Fruit fly (Drosophila melanogaster) whole organism, wandering third instar larva: ENCODE results near the gene Rab9Db.

Source experiments
- Abd-B ChIP-seq: fragments of >200 bp; optimal IDR thresholded peaks from 2 replicates; lab custom pipeline; 2017; ENCODE audit warnings: missing biosample characterization, missing genetic modification characterization
- CG32264 ChIP-seq: fragments of 200-800 bp; sonication (Bioruptor generic); optimal IDR thresholded peaks from 2 replicates; lab custom pipeline; 2016; ENCODE audit warnings: missing biosample characterization, missing genetic modification characterization
- CG9705 ChIP-seq: fragments of 200-800 bp; sonication (Bioruptor generic); optimal IDR thresholded peaks from 2 replicates; lab custom pipeline; 2018; ENCODE audit warnings: missing biosample characterization, mild to moderate bottlenecking, missing genetic modification characterization
- CrebA ChIP-seq: fragments of 200-800 bp; sonication (Bioruptor generic); optimal IDR thresholded peaks from 2 replicates; lab custom pipeline; 2016; ENCODE audit warnings: missing biosample characterization, mild to moderate bottlenecking, missing genetic modification characterization, borderline replicate concordance
- Dfd ChIP-seq: fragments of >200 bp; optimal IDR thresholded peaks from 2 replicates; lab custom pipeline; 2017; ENCODE audit warnings: missing biosample characterization, missing genetic modification characterization
- Dif ChIP-seq: fragments of 200-275, 200-300 bp; sonication (Bioruptor generic); optimal IDR thresholded peaks from 2 replicates; lab custom pipeline; 2018; ENCODE audit warnings: missing biosample characterization, missing genetic modification characterization; ENCODE audit not compliant: partially characterized antibody
- GATAd ChIP-seq: sonication (Bioruptor generic); optimal IDR thresholded peaks from 2 replicates; lab custom pipeline; 2016; ENCODE audit warnings: missing biosample characterization, missing genetic modification characterization
- HLH106 ChIP-seq: fragments of 200-800 bp; optimal IDR thresholded peaks from 3 replicates; lab custom pipeline; 2019; ENCODE audit warnings: missing biosample characterization, mild to moderate bottlenecking, missing genetic modification characterization, moderate library complexity
- Hnf4 ChIP-seq: fragments of 200-800 bp; sonication (Bioruptor generic); optimal IDR thresholded peaks from 2 replicates; lab custom pipeline; 2016; ENCODE audit warnings: missing biosample characterization, mild to moderate bottlenecking, missing genetic modification characterization
- Hr78 ChIP-seq: fragments of >200 bp; optimal IDR thresholded peaks from 2 replicates; lab custom pipeline; 2017; ENCODE audit warnings: missing biosample characterization, missing genetic modification characterization
- Hr83 ChIP-seq: fragments of 200-300 bp; sonication (Bioruptor generic); optimal IDR thresholded peaks from 2 replicates; lab custom pipeline; 2016; ENCODE audit warnings: missing biosample characterization, mild to moderate bottlenecking, missing genetic modification characterization, moderate library complexity; ENCODE audit not compliant: poor library complexity, severe bottlenecking
- Jra ChIP-seq: sonication (Bioruptor generic); optimal IDR thresholded peaks from 2 replicates; lab custom pipeline; 2016; ENCODE audit warnings: missing biosample characterization, missing genetic modification characterization
- Mio ChIP-seq: sonication (Bioruptor generic); optimal IDR thresholded peaks from 2 replicates; lab custom pipeline; 2016; ENCODE audit warnings: missing biosample characterization, missing genetic modification characterization
- Myc ChIP-seq: fragments of >200 bp; optimal IDR thresholded peaks from 2 replicates; lab custom pipeline; 2017
- N ChIP-seq: fragments of >200 bp; optimal IDR thresholded peaks from 2 replicates; lab custom pipeline; 2018; ENCODE audit warnings: missing biosample characterization, missing external identifiers, missing genetic modification characterization
- OdsH ChIP-seq: fragments of 200-800 bp; sonication (Bioruptor generic); optimal IDR thresholded peaks from 2 replicates; lab custom pipeline; 2016; ENCODE audit warnings: missing biosample characterization, mild to moderate bottlenecking, missing genetic modification characterization
- Rel ChIP-seq, 2 experiments: fragments of 200-800 bp; sonication (Bioruptor generic) in 1 of 2; optimal IDR thresholded peaks; 2 replicates in 1 of 2; 3 replicates in 1 of 2; lab custom pipeline; 2016 to 2019; ENCODE audit warnings: mild to moderate bottlenecking in 2 of 2, missing biosample characterization in 2 of 2, missing genetic modification characterization in 2 of 2, moderate library complexity in 1 of 2
- Sp1 ChIP-seq: fragments of 200-800 bp; sonication (Bioruptor generic); optimal IDR thresholded peaks from 3 replicates; lab custom pipeline; 2019; ENCODE audit warnings: missing biosample characterization, mild to moderate bottlenecking, missing genetic modification characterization, moderate library complexity
- Vsx2 ChIP-seq: fragments of 200-300, 225-300 bp; sonication (Bioruptor generic); optimal IDR thresholded peaks from 2 replicates; lab custom pipeline; 2018; ENCODE audit warnings: missing biosample characterization, missing genetic modification characterization; ENCODE audit not compliant: partially characterized antibody
- br ChIP-seq: fragments of 200-800 bp; sonication (Bioruptor generic); optimal IDR thresholded peaks from 2 replicates; lab custom pipeline; 2016; ENCODE audit warnings: missing biosample characterization, missing genetic modification characterization
- brk ChIP-seq: fragments of 200-800 bp; sonication (Bioruptor generic); optimal IDR thresholded peaks from 2 replicates; lab custom pipeline; 2016; ENCODE audit warnings: missing biosample characterization, mild to moderate bottlenecking, missing genetic modification characterization
- dl ChIP-seq, 2 experiments: fragments of 175-275, 200-275 bp in 1 of 2; fragments of 200-275 bp in 1 of 2; sonication (Bioruptor generic); optimal IDR thresholded peaks; lab custom pipeline; 2018; ENCODE audit warnings: mild to moderate bottlenecking in 2 of 2, missing biosample characterization in 2 of 2, missing genetic modification characterization in 2 of 2, moderate library complexity in 2 of 2; ENCODE audit not compliant: partially characterized antibody in 2 of 2, insufficient read depth in 1 of 2
- dmrt93B ChIP-seq: fragments of 200-800 bp; sonication (Bioruptor generic); optimal IDR thresholded peaks from 2 replicates; lab custom pipeline; 2018; ENCODE audit warnings: missing biosample characterization, mild to moderate bottlenecking, missing genetic modification characterization
- dsf ChIP-seq: sonication (Bioruptor generic); optimal IDR thresholded peaks from 2 replicates; lab custom pipeline; 2016; ENCODE audit warnings: missing biosample characterization, missing genetic modification characterization, borderline replicate concordance
- ey ChIP-seq: fragments of 200-800 bp; sonication (Bioruptor generic); optimal IDR thresholded peaks from 2 replicates; lab custom pipeline; 2016; ENCODE audit warnings: missing biosample characterization, missing genetic modification characterization
- foxo ChIP-seq, 2 experiments: fragments of 200-800 bp; sonication (Bioruptor generic); optimal IDR thresholded peaks; 2 replicates in 1 of 2; 3 replicates in 1 of 2; lab custom pipeline; 2016 to 2017; ENCODE audit warnings: missing biosample characterization in 2 of 2, missing genetic modification characterization in 2 of 2
- fru ChIP-seq: fragments of 200-800 bp; sonication (Bioruptor generic); optimal IDR thresholded peaks from 3 replicates; lab custom pipeline; 2016; ENCODE audit warnings: missing biosample characterization, mild to moderate bottlenecking, missing genetic modification characterization
- h ChIP-seq: fragments of 200-800 bp; sonication (Bioruptor generic); optimal IDR thresholded peaks from 3 replicates; lab custom pipeline; 2016; ENCODE audit warnings: missing biosample characterization, mild to moderate bottlenecking, missing genetic modification characterization
- jim ChIP-seq: fragments of 175-275, 200-325 bp; sonication (Bioruptor generic); optimal IDR thresholded peaks from 2 replicates; lab custom pipeline; 2016; ENCODE audit warnings: missing biosample characterization, mild to moderate bottlenecking, missing genetic modification characterization
- lola ChIP-seq: fragments of >200 bp; optimal IDR thresholded peaks from 2 replicates; lab custom pipeline; 2017; ENCODE audit warnings: missing biosample characterization, missing genetic modification characterization
- pan ChIP-seq: fragments of >200 bp; optimal IDR thresholded peaks from 2 replicates; lab custom pipeline; 2017
- psq ChIP-seq: fragments of 200-800 bp; sonication (Bioruptor generic); optimal IDR thresholded peaks from 3 replicates; lab custom pipeline; 2017; ENCODE audit warnings: missing biosample characterization, mild to moderate bottlenecking, missing genetic modification characterization, moderate library complexity
- rgr ChIP-seq: fragments of 200-800 bp; sonication (Bioruptor generic); optimal IDR thresholded peaks from 3 replicates; lab custom pipeline; 2016; ENCODE audit warnings: missing biosample characterization, mild to moderate bottlenecking, missing genetic modification characterization
- sage ChIP-seq: fragments of 200-800 bp; sonication (Bioruptor generic); optimal IDR thresholded peaks from 2 replicates; lab custom pipeline; 2016; ENCODE audit warnings: missing biosample characterization, mild to moderate bottlenecking, missing genetic modification characterization
- sv ChIP-seq: fragments of 200-800 bp; sonication (Bioruptor generic); optimal IDR thresholded peaks from 3 replicates; lab custom pipeline; 2016; ENCODE audit warnings: missing biosample characterization, missing genetic modification characterization
- tai ChIP-seq: sonication (Bioruptor generic); optimal IDR thresholded peaks from 2 replicates; lab custom pipeline; 2016; ENCODE audit warnings: missing biosample characterization, missing genetic modification characterization
- usp ChIP-seq: fragments of >200 bp; optimal IDR thresholded peaks from 2 replicates; lab custom pipeline; 2017; ENCODE audit warnings: missing biosample characterization, missing genetic modification characterization
- woc ChIP-seq: sonication (Bioruptor generic); optimal IDR thresholded peaks from 2 replicates; lab custom pipeline; 2016; ENCODE audit warnings: missing biosample characterization, mild to moderate bottlenecking, missing genetic modification characterization

Rab9Db gene

dm6 chrX:10585158-10585634 is 37.8 kb downstream of the Rab9Db start, which contains the start of gene spri (continued):
- TF ChIP-seq rgr (GFP tag; lab: Kevin White, UChicago) (peak; percentile 36), pan (lab: Kevin White, UChicago) (no peak), CG9705 (GFP tag; lab: Kevin White, UChicago) (no peak), Sp1 (GFP tag; lab: Kevin White, UChicago) (peak; percentile 38), OdsH (GFP tag; lab: Kevin White, UChicago) (peak; percentile 2), usp (GFP tag; lab: Kevin White, UChicago) (no peak)
- TF ChIP-seq, all 38 proteins: peak for 10

dm6 chrX:10584461-10584860 is 38.6 kb downstream of the Rab9Db start:
- TF ChIP-seq pan (lab: Kevin White, UChicago) (no peak), Myc (no peak), Jra (GFP tag; lab: Kevin White, UChicago) (peak; percentile 70), HLH106 (tag; lab: Kevin White, UChicago) (peak; percentile 94), GATAd (peak; percentile 47), Sp1 (GFP tag; lab: Kevin White, UChicago) (peak; percentile 92), dmrt93B (GFP tag; lab: Kevin White, UChicago) (peak; percentile 84), dsf (GFP tag; lab: Kevin White, UChicago) (peak; percentile 38), foxo (GFP tag; optimal IDR thresholded peaks at IDR 0.05; lab: Kevin White, UChicago) (peak; percentile 35 to 96), woc (GFP tag; lab: Kevin White, UChicago) (peak; percentile 90), psq (GFP tag; lab: Kevin White, UChicago) (peak; percentile 94), N (no peak), br (GFP tag; lab: Kevin White, UChicago) (peak; percentile 92), fru (GFP tag; lab: Kevin White, UChicago) (peak; percentile 97), Vsx2 (GFP tag; lab: Kevin White, UChicago) (no peak), brk (GFP tag; lab: Kevin White, UChicago) (peak; percentile 74), h (GFP tag; lab: Kevin White, UChicago) (peak; percentile 95), Hr78 (GFP tag; lab: Kevin White, UChicago) (no peak), rgr (GFP tag; lab: Kevin White, UChicago) (peak; percentile 90), ey (peak; percentile 93), tai (GFP tag; lab: Kevin White, UChicago) (peak; percentile 88), CG9705 (GFP tag; lab: Kevin White, UChicago) (peak; percentile 55), CrebA (peak; percentile 21), sv (no peak), OdsH (GFP tag; lab: Kevin White, UChicago) (peak; percentile 89), Hr83 (GFP tag; lab: Kevin White, UChicago) (no peak), Abd-B (no peak), usp (GFP tag; lab: Kevin White, UChicago) (no peak), lola (no peak), CG32264 (GFP tag; lab: Kevin White, UChicago) (peak; percentile 81), jim (GFP tag; lab: Kevin White, UChicago) (no peak), sage (GFP tag; lab: Kevin White, UChicago) (peak; percentile 89), Hnf4 (GFP tag; lab: Kevin White, UChicago) (peak; percentile 84), Rel (GFP tag; optimal IDR thresholded peaks at IDR 0.05; lab: Kevin White, UChicago) (peak; percentile 42), Rel (tag; optimal IDR thresholded peaks at IDR 0.05; lab: Kevin White, UChicago) (peak; percentile 19), Dif (GFP tag; lab: Kevin White, UChicago) (no peak), dl (GFP tag; optimal IDR thresholded peaks at IDR 0.05; lab: Kevin White, UChicago; ENCODE audit: insufficient read depth in 1 of 2, partially characterized antibody in 2 of 2) (no peak), Dfd (GFP tag; lab: Kevin White, UChicago) (no peak), Mio (peak; percentile 24)
